Fruit fly (Drosophila melanogaster) ovary, adult (tissue): ENCODE results near the gene CG7179.

Experiments
- CG17801 ChIP-seq: fragments of 200-800 bp; optimal IDR thresholded peaks from 2 replicates; lab custom pipeline; 2019; ENCODE audit warnings: missing biosample characterization, mild to moderate bottlenecking, missing genetic modification characterization, moderate library complexity; ENCODE audit not compliant: partially characterized antibody

CG7179 gene

dm6 chr2L:7799804-7800433, 22.1 kb upstream of the CG7179 start, which contains the start of the genes Herp and r2d2:
TSS of gene Herp (minus strand) at chr2L:7800058.
TSS of gene r2d2 (plus strand) at chr2L:7800147.
- peak; percentile 89 for TF ChIP-seq CG17801 (GFP tag; lab: Kevin White, UChicago)

DNA sequence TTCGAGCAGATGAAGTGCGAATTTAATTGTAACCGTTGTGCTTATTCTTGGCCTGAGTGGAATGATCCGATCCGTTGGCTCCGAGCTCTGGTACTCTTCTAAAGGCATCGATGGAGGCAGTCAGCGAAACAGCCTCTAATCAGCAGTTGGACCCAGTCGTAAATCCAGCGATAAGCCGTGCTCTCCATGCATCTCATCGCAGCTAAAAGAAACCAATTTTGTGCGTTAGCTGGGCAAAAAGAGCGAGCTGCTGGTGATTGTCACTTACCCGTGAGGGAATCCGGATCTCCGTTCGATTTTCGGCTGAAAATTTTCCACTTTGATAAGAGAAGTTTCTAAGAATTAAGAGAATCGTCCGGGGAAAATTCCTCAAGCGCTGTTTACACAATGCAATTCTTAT, 18.0 kb upstream of the CG7179 start, which contains the start of gene LKRSDH:
Gene LKRSDH (minus strand): TSS at position 101 of the 400 bp plus-strand sequence.
- no peak for TF ChIP-seq CG17801 (GFP tag; lab: Kevin White, UChicago)

DNA sequence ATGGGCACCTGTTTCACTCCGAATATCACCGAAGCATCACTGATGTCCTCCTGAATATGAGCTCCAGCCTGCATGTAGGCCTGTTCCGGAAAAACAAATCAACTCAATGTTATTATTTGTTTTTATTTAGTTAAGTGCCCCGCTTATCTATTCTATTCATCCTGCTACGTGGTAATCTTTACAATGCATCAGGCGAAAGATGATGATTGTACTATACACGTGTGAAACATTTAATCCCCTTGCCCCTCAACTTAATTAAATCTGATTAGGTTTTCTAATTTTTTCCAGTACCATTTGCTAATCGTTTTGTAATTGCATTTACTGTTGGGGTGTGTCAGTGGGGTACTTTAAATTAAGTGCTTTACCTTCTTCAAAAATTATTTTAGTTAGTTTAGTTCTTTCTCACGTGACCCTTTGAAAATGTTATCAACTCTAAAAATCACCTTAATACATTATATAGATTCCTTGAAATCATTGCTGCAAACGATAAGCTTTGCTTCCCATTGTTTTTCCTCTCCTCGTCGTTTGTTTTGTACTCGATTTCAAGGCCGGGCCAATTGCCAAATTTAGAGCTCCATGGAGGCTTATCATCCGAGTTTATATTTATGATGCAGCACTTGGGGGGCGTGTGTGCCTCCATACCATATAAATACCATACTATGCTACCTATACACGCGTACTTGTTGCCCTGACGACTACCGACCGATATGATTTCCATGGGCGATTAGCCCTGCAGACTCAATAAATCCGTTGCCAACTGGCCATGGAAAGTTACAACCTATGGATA, 17.1 kb upstream of the CG7179 start:
- peak; percentile 1 for TF ChIP-seq CG17801 (GFP tag; lab: Kevin White, UChicago)

- TF ChIP-seq CG17801 (GFP tag; lab: Kevin White, UChicago), result no peak
These were observed 13.5 kb upstream of the CG7179 start for dm6 chr2L:7791356-7791738.

- peak; percentile 38 for TF ChIP-seq CG17801 (GFP tag; lab: Kevin White, UChicago)
These were observed 12.9 kb upstream of the CG7179 start, which contains the start of gene CG7149 for dm6 chr2L:7790448-7791355. TSS of gene CG7149 (minus strand) at chr2L:7790557.

dm6 chr2L:7790081-7790447, 12.2 kb upstream of the CG7179 start:
- no peak for TF ChIP-seq CG17801 (GFP tag; lab: Kevin White, UChicago)

dm6 chr2L:7788952-7789466, 11.2 kb upstream of the CG7179 start:
- TF ChIP-seq CG17801 (GFP tag; lab: Kevin White, UChicago), result no peak

dm6 chr2L:7782788-7783401, 5.1 kb upstream of the CG7179 start, which contains the start of gene Brd7-9:
TSS of gene Brd7-9 (plus strand) at chr2L:7782865.
- TF ChIP-seq CG17801 (GFP tag; lab: Kevin White, UChicago), result peak; percentile 22

- TF ChIP-seq CG17801 (GFP tag; lab: Kevin White, UChicago), result no peak
These were observed 3.3 kb upstream of the CG7179 start, which contains the start of gene CG7164 for dm6 chr2L:7781165-7781564. TSS of gene CG7164 (plus strand) at chr2L:7781465.

DNA sequence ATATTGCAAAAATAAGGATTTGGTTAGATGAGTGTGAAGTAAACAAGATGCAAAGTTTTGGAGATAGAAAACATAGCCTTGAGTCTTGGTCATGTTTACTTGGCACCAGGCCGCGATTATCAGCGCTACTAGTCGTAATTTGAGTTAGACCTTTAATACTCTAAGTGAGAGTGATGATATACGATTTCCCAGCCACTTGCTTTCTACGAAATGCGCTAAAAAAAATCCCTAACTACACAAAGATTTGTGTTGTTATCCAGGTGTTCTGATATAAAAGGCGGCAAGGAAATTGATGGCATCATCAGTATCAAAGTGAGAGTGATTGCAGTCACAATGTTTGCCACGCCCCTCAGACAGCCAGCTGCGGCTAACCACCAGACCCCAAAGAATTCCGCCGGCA, 2.0 kb upstream of the CG7179 start, which contains the start of gene Uro:
Gene Uro (plus strand): TSS at position 301 of the 400 bp plus-strand sequence.
- no peak for TF ChIP-seq CG17801 (GFP tag; lab: Kevin White, UChicago)

DNA sequence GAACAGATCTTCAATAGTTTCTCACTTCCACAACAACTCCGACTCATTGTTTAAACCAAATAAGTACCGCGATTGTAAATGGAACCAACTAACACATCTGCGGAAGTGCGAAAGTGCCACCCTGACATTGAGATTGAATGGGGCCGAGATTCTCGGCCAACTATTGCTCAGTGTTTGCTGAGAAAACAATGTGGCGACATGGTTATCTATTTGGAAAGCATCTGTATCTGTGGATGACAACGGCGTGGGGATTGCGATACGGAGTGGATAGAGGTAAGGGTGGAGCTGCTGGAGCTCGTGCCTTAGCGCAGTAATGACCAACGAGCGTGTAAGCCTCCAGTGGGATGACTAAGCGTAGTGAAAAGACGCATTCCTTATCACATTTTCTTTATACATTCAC, 2.6 kb downstream of the CG7179 start:
- no peak for TF ChIP-seq CG17801 (GFP tag; lab: Kevin White, UChicago)

DNA sequence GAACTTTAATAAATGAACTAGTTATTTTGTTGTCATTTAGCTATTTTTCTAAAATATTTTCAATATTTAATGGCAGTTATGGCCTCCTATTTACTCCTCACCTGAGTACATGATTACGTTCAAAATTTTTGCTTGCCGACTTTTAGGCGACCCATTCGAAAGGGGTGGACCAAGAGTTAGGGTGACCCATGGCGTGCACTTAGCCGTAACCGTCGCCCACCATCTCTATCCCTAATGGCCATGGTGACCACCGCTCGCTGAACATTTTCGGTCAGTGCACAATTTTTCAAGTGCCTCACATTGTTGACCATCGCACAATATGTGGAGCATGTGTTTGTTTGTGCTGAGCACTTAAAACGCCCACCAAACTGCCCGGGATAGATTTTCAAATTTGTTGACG, 5.9 kb downstream of the CG7179 start:
- no peak for TF ChIP-seq CG17801 (GFP tag; lab: Kevin White, UChicago)

DNA sequence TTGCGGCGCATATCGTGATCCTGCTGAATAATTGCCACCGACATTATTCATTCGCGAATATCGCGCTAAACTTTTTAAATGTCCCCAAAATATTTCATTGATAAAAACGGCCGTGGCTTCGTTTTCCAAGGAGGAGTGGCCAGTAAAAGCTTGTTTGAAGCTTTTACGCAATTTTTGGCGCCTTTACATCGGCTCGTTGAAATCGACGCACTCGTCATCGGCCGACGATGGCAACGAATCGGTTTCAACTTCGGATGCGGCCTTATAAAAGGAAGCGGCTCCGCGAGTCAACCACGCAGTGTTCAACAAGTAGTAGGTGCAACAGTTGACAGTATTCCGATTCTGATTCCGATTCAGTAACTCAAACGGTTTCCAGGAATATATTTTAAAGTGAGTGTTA, 10.5 kb downstream of the CG7179 start, which contains the start of gene CG7191:
Gene CG7191 (plus strand): TSS at position 301 of the 400 bp plus-strand sequence.
- no peak for TF ChIP-seq CG17801 (GFP tag; lab: Kevin White, UChicago)

dm6 chr2L:7756835-7757234, 21.0 kb downstream of the CG7179 start:
- TF ChIP-seq CG17801 (GFP tag; lab: Kevin White, UChicago), result no peak
